Fruit fly (Drosophila melanogaster) Kc167 (cell line): ENCODE results near the gene CG7857.

Source experiments
- Myc ChIP-seq: fragments of >200 bp; optimal IDR thresholded peaks from 2 replicates; lab custom pipeline; 2017; ENCODE audit warnings: missing external identifiers
- Sin3A ChIP-seq: fragments of >200 bp; optimal IDR thresholded peaks from 2 replicates; lab custom pipeline; 2018; ENCODE audit warnings: missing external identifiers
- h ChIP-seq: fragments of >200 bp; optimal IDR thresholded peaks from 3 replicates; lab custom pipeline; 2018; ENCODE audit warnings: missing external identifiers
- insv ChIP-seq: fragments of >200 bp; optimal IDR thresholded peaks from 3 replicates; lab custom pipeline; 2018; ENCODE audit warnings: missing external identifiers
- psq ChIP-seq: fragments of >200 bp; optimal IDR thresholded peaks from 2 replicates; lab custom pipeline; 2017; ENCODE audit warnings: missing external identifiers
- ttk ChIP-seq: sonication (Bioruptor generic); optimal IDR thresholded peaks from 2 replicates; lab custom pipeline; 2017; ENCODE audit warnings: missing external identifiers

CG7857 gene

dm6 chr3L:15493886-15494598 lies 10.7 kb downstream of the CG7857 start:
- TF ChIP-seq insv (lab: Kevin White, UChicago): no peak
- no peak for TF ChIP-seq Myc (lab: Kevin White, UChicago)
- no peak for TF ChIP-seq h (lab: Kevin White, UChicago)
- no peak for TF ChIP-seq Sin3A
- TF ChIP-seq ttk (lab: Kevin White, UChicago): no peak
- TF ChIP-seq psq (lab: Kevin White, UChicago): no peak

DNA sequence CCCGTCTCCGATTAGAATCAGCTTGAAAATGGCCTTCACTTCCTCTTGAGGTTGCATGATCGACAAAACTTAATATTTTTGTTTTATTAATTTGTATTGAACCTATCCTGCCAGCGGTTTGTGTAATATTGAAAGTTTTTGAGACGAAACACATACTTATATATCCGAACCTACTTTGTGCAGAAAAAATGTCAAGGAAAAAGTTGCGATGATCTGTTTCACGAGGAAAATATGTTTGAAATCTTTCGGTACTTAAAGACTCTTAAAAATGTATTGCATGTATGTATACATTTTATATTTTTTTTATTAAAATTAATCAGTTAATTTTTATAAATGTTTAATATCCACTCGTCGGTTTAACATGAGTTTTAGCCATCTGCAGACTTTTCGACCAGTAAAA lies 19.4 kb downstream of the CG7857 start, which contains the start of gene Ran-like:
Gene Ran-like (minus strand): TSS at position 101 of the 400 bp plus-strand sequence.
- no peak for TF ChIP-seq h (lab: Kevin White, UChicago)
- no peak for TF ChIP-seq insv (lab: Kevin White, UChicago)
- TF ChIP-seq Sin3A: no peak
- TF ChIP-seq ttk (lab: Kevin White, UChicago): no peak
- no peak for TF ChIP-seq Myc (lab: Kevin White, UChicago)
- no peak for TF ChIP-seq psq (lab: Kevin White, UChicago)

- no peak for TF ChIP-seq insv (lab: Kevin White, UChicago)
- TF ChIP-seq Myc (lab: Kevin White, UChicago): no peak
- no peak for TF ChIP-seq Sin3A
- no peak for TF ChIP-seq psq (lab: Kevin White, UChicago)
- TF ChIP-seq ttk (lab: Kevin White, UChicago): no peak
- no peak for TF ChIP-seq h (lab: Kevin White, UChicago)
Measured at dm6 chr3L:15474010-15474409, 30.7 kb downstream of the CG7857 start, which contains the start of gene cocoon. cocoon (minus strand) TSS chr3L:15474110.
